Worm (Caenorhabditis elegans) whole organism, late embryonic: Measurements from ENCODE around the gene str-246.

Experiments used
- K09A11.1 ChIP-seq: sonication (generic microtip); optimal IDR thresholded peaks from 2 replicates; lab custom pipeline; 2017; ENCODE audit warnings: antibody characterized with exemption, mild to moderate bottlenecking, missing genetic modification characterization, missing compliant biosample characterization; ENCODE audit not compliant: insufficient read depth
- ceh-18 ChIP-seq: sonication (generic microtip); optimal IDR thresholded peaks from 2 replicates; lab custom pipeline; 2016; ENCODE audit warnings: missing genetic modification characterization, missing compliant biosample characterization
- ceh-45 ChIP-seq: fragments of 200-800 bp; sonication (Bioruptor generic); IDR thresholded peaks from 2 replicates; pipeline ENCODE4 v1.3.6; 2022; ENCODE audit warnings: missing genetic modification reagents, missing genetic modification characterization, missing compliant biosample characterization
- nhr-11 ChIP-seq: fragments of 150-350 bp; optimal IDR thresholded peaks from 2 replicates; lab custom pipeline; 2014; ENCODE audit warnings: missing biosample characterization, missing genetic modification characterization
- unc-3 ChIP-seq, 2 experiments: fragments of 200-800 bp in 1 of 2; sonication (Bioruptor generic) in 1 of 2; sonication (generic microtip) in 1 of 2; conservative IDR thresholded peaks in 1 of 2; optimal IDR thresholded peaks in 1 of 2; 2 replicates each; pipeline versions ENCODE4 v1.3.6 to Lab custom; 2016 to 2022; ENCODE audit warnings: missing compliant biosample characterization in 2 of 2, missing genetic modification characterization in 2 of 2, missing genetic modification reagents in 1 of 2

DNA sequence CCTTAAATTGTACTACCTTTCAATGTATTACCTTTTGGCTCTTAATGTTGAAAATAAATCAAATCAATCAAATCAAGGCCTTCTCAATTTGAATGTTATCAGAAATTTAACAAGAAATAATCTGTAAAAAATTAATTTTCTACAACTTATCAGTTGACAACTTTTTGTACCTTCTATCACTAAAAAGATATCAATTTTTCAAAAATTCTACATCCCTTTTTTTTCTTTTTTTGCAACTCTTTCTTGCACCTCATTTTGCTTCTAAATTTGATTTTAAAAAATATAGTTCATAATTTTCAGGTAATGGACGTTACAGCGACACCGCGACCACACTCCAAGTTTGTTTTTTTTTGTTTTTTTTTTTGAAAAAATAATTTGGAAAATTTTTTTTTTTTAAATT, 10.7 kb downstream of the str-246 start, which contains the start of gene W09D6.5:
- TF ChIP-seq nhr-11 (no peak), K09A11.1 (no peak), unc-3 (GFP tag; conservative IDR thresholded peaks at IDR 0.05; lab: Robert Waterston, UW) (no peak), unc-3 (tag; optimal IDR thresholded peaks at IDR 0.05; lab: Kevin White, UChicago) (no peak), ceh-18 (no peak), ceh-45 (GFP tag; lab: Robert Waterston, UW) (no peak)
